Worm (Caenorhabditis elegans) whole organism, L3 larva: Measurements from ENCODE around the gene nemt-1.

ENCODE experiments used
- ama-1 ChIP-seq: fragments of 150-350 bp; optimal IDR thresholded peaks from 2 replicates; lab custom pipeline; 2018
- egl-27 ChIP-seq: sonication (generic microtip); optimal IDR thresholded peaks from 4 replicates; lab custom pipeline; 2017; ENCODE audit warnings: missing biosample characterization, missing genetic modification reagents, missing genetic modification characterization
- elt-2 ChIP-seq: sonication (generic microtip); optimal IDR thresholded peaks from 2 replicates; lab custom pipeline; 2016; ENCODE audit warnings: missing genetic modification reagents, mild to moderate bottlenecking, missing genetic modification characterization, missing compliant biosample characterization
- mdl-1 ChIP-seq: fragments of 150-350 bp; optimal IDR thresholded peaks from 2 replicates; lab custom pipeline; 2014; ENCODE audit warnings: missing biosample characterization, missing genetic modification characterization
- nhr-76 ChIP-seq: fragments of 150-350 bp; sonication (generic microtip); optimal IDR thresholded peaks from 5 replicates; lab custom pipeline; 2014; ENCODE audit warnings: missing biosample characterization, missing genetic modification characterization
- skn-1 ChIP-seq: fragments of 150-350 bp; optimal IDR thresholded peaks from 2 replicates; lab custom pipeline; 2014; ENCODE audit warnings: missing biosample characterization, missing genetic modification characterization
- tbx-2 ChIP-seq: sonication (generic microtip); optimal IDR thresholded peaks from 2 replicates; lab custom pipeline; 2016; ENCODE audit warnings: mild to moderate bottlenecking, missing genetic modification characterization, missing compliant biosample characterization

DNA sequence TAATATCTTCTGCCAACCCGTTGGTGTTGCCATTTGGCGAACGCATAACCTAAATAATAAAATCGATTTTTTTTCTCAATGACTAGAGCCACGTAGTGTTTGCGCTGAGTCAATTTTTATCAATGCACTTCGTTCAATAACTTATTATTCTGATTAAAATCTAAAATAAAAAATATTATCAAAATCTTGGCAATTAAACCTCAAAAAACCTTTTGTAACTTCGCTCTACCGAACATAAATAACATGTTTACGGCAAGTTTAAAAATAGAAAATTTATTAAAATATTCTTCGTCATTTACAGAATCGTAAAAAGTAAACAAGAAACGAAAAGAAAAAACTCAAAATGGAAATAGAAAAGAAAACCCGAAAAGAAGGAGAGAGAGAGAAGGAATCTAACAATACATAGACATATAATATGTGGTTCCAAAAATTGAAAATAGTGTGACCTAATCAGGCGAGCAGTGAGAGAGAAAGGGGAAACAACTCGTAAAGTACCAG is 23.9 kb upstream of the nemt-1 start, which contains the start of gene pigc-1:
- TF ChIP-seq nhr-76 (tag; lab: Kevin White, UChicago), result no peak
- TF ChIP-seq skn-1 (tag; lab: Kevin White, UChicago), result no peak
- TF ChIP-seq tbx-2 (tag; lab: Kevin White, UChicago), result no peak
- TF ChIP-seq mdl-1 (tag; lab: Kevin White, UChicago), result no peak
- TF ChIP-seq elt-2, result no peak
- no peak for TF ChIP-seq ama-1 (lab: Kevin White, UChicago)
- TF ChIP-seq egl-27 (tag; lab: Kevin White, UChicago), result no peak
